Fruit fly (Drosophila melanogaster) whole organism, wandering third instar larva: ENCODE measurements around the gene H2.0.

Experiments
- Abd-B ChIP-seq: fragments of >200 bp; optimal IDR thresholded peaks from 2 replicates; lab custom pipeline; 2017; ENCODE audit warnings: missing biosample characterization, missing genetic modification characterization
- CG32264 ChIP-seq: fragments of 200-800 bp; sonication (Bioruptor generic); optimal IDR thresholded peaks from 2 replicates; lab custom pipeline; 2016; ENCODE audit warnings: missing biosample characterization, missing genetic modification characterization
- CG9705 ChIP-seq: fragments of 200-800 bp; sonication (Bioruptor generic); optimal IDR thresholded peaks from 2 replicates; lab custom pipeline; 2018; ENCODE audit warnings: missing biosample characterization, mild to moderate bottlenecking, missing genetic modification characterization
- CrebA ChIP-seq: fragments of 200-800 bp; sonication (Bioruptor generic); optimal IDR thresholded peaks from 2 replicates; lab custom pipeline; 2016; ENCODE audit warnings: missing biosample characterization, mild to moderate bottlenecking, missing genetic modification characterization, borderline replicate concordance
- Dfd ChIP-seq: fragments of >200 bp; optimal IDR thresholded peaks from 2 replicates; lab custom pipeline; 2017; ENCODE audit warnings: missing biosample characterization, missing genetic modification characterization
- Dif ChIP-seq: fragments of 200-275, 200-300 bp; sonication (Bioruptor generic); optimal IDR thresholded peaks from 2 replicates; lab custom pipeline; 2018; ENCODE audit warnings: missing biosample characterization, missing genetic modification characterization; ENCODE audit not compliant: partially characterized antibody
- GATAd ChIP-seq: sonication (Bioruptor generic); optimal IDR thresholded peaks from 2 replicates; lab custom pipeline; 2016; ENCODE audit warnings: missing biosample characterization, missing genetic modification characterization
- HLH106 ChIP-seq: fragments of 200-800 bp; optimal IDR thresholded peaks from 3 replicates; lab custom pipeline; 2019; ENCODE audit warnings: missing biosample characterization, mild to moderate bottlenecking, missing genetic modification characterization, moderate library complexity
- Hnf4 ChIP-seq: fragments of 200-800 bp; sonication (Bioruptor generic); optimal IDR thresholded peaks from 2 replicates; lab custom pipeline; 2016; ENCODE audit warnings: missing biosample characterization, mild to moderate bottlenecking, missing genetic modification characterization
- Hr78 ChIP-seq: fragments of >200 bp; optimal IDR thresholded peaks from 2 replicates; lab custom pipeline; 2017; ENCODE audit warnings: missing biosample characterization, missing genetic modification characterization
- Hr83 ChIP-seq: fragments of 200-300 bp; sonication (Bioruptor generic); optimal IDR thresholded peaks from 2 replicates; lab custom pipeline; 2016; ENCODE audit warnings: missing biosample characterization, mild to moderate bottlenecking, missing genetic modification characterization, moderate library complexity; ENCODE audit not compliant: poor library complexity, severe bottlenecking
- Jra ChIP-seq: sonication (Bioruptor generic); optimal IDR thresholded peaks from 2 replicates; lab custom pipeline; 2016; ENCODE audit warnings: missing biosample characterization, missing genetic modification characterization
- N ChIP-seq: fragments of >200 bp; optimal IDR thresholded peaks from 2 replicates; lab custom pipeline; 2018; ENCODE audit warnings: missing biosample characterization, missing external identifiers, missing genetic modification characterization
- OdsH ChIP-seq: fragments of 200-800 bp; sonication (Bioruptor generic); optimal IDR thresholded peaks from 2 replicates; lab custom pipeline; 2016; ENCODE audit warnings: missing biosample characterization, mild to moderate bottlenecking, missing genetic modification characterization
- Rel ChIP-seq, 2 experiments: fragments of 200-800 bp; sonication (Bioruptor generic) in 1 of 2; optimal IDR thresholded peaks; 2 replicates in 1 of 2; 3 replicates in 1 of 2; lab custom pipeline; 2016 to 2019; ENCODE audit warnings: mild to moderate bottlenecking in 2 of 2, missing biosample characterization in 2 of 2, missing genetic modification characterization in 2 of 2, moderate library complexity in 1 of 2
- Sp1 ChIP-seq: fragments of 200-800 bp; sonication (Bioruptor generic); optimal IDR thresholded peaks from 3 replicates; lab custom pipeline; 2019; ENCODE audit warnings: missing biosample characterization, mild to moderate bottlenecking, missing genetic modification characterization, moderate library complexity
- br ChIP-seq: fragments of 200-800 bp; sonication (Bioruptor generic); optimal IDR thresholded peaks from 2 replicates; lab custom pipeline; 2016; ENCODE audit warnings: missing biosample characterization, missing genetic modification characterization
- brk ChIP-seq: fragments of 200-800 bp; sonication (Bioruptor generic); optimal IDR thresholded peaks from 2 replicates; lab custom pipeline; 2016; ENCODE audit warnings: missing biosample characterization, mild to moderate bottlenecking, missing genetic modification characterization
- dl ChIP-seq, 2 experiments: fragments of 175-275, 200-275 bp in 1 of 2; fragments of 200-275 bp in 1 of 2; sonication (Bioruptor generic); optimal IDR thresholded peaks; lab custom pipeline; 2018; ENCODE audit warnings: mild to moderate bottlenecking in 2 of 2, missing biosample characterization in 2 of 2, missing genetic modification characterization in 2 of 2, moderate library complexity in 2 of 2; ENCODE audit not compliant: partially characterized antibody in 2 of 2, insufficient read depth in 1 of 2
- dmrt93B ChIP-seq: fragments of 200-800 bp; sonication (Bioruptor generic); optimal IDR thresholded peaks from 2 replicates; lab custom pipeline; 2018; ENCODE audit warnings: missing biosample characterization, mild to moderate bottlenecking, missing genetic modification characterization
- dsf ChIP-seq: sonication (Bioruptor generic); optimal IDR thresholded peaks from 2 replicates; lab custom pipeline; 2016; ENCODE audit warnings: missing biosample characterization, missing genetic modification characterization, borderline replicate concordance
- ey ChIP-seq: fragments of 200-800 bp; sonication (Bioruptor generic); optimal IDR thresholded peaks from 2 replicates; lab custom pipeline; 2016; ENCODE audit warnings: missing biosample characterization, missing genetic modification characterization
- foxo ChIP-seq, 2 experiments: fragments of 200-800 bp; sonication (Bioruptor generic); optimal IDR thresholded peaks; 2 replicates in 1 of 2; 3 replicates in 1 of 2; lab custom pipeline; 2016 to 2017; ENCODE audit warnings: missing biosample characterization in 2 of 2, missing genetic modification characterization in 2 of 2
- fru ChIP-seq: fragments of 200-800 bp; sonication (Bioruptor generic); optimal IDR thresholded peaks from 3 replicates; lab custom pipeline; 2016; ENCODE audit warnings: missing biosample characterization, mild to moderate bottlenecking, missing genetic modification characterization
- h ChIP-seq: fragments of 200-800 bp; sonication (Bioruptor generic); optimal IDR thresholded peaks from 3 replicates; lab custom pipeline; 2016; ENCODE audit warnings: missing biosample characterization, mild to moderate bottlenecking, missing genetic modification characterization
- jim ChIP-seq: fragments of 175-275, 200-325 bp; sonication (Bioruptor generic); optimal IDR thresholded peaks from 2 replicates; lab custom pipeline; 2016; ENCODE audit warnings: missing biosample characterization, mild to moderate bottlenecking, missing genetic modification characterization
- lola ChIP-seq: fragments of >200 bp; optimal IDR thresholded peaks from 2 replicates; lab custom pipeline; 2017; ENCODE audit warnings: missing biosample characterization, missing genetic modification characterization
- pan ChIP-seq: fragments of >200 bp; optimal IDR thresholded peaks from 2 replicates; lab custom pipeline; 2017
- psq ChIP-seq: fragments of 200-800 bp; sonication (Bioruptor generic); optimal IDR thresholded peaks from 3 replicates; lab custom pipeline; 2017; ENCODE audit warnings: missing biosample characterization, mild to moderate bottlenecking, missing genetic modification characterization, moderate library complexity
- rgr ChIP-seq: fragments of 200-800 bp; sonication (Bioruptor generic); optimal IDR thresholded peaks from 3 replicates; lab custom pipeline; 2016; ENCODE audit warnings: missing biosample characterization, mild to moderate bottlenecking, missing genetic modification characterization
- sage ChIP-seq: fragments of 200-800 bp; sonication (Bioruptor generic); optimal IDR thresholded peaks from 2 replicates; lab custom pipeline; 2016; ENCODE audit warnings: missing biosample characterization, mild to moderate bottlenecking, missing genetic modification characterization
- sv ChIP-seq: fragments of 200-800 bp; sonication (Bioruptor generic); optimal IDR thresholded peaks from 3 replicates; lab custom pipeline; 2016; ENCODE audit warnings: missing biosample characterization, missing genetic modification characterization
- tai ChIP-seq: sonication (Bioruptor generic); optimal IDR thresholded peaks from 2 replicates; lab custom pipeline; 2016; ENCODE audit warnings: missing biosample characterization, missing genetic modification characterization
- woc ChIP-seq: sonication (Bioruptor generic); optimal IDR thresholded peaks from 2 replicates; lab custom pipeline; 2016; ENCODE audit warnings: missing biosample characterization, mild to moderate bottlenecking, missing genetic modification characterization

Gene H2.0

dm6 chr2L:5975601-5976000 is 43.6 kb downstream of the H2.0 start:
- no peak for TF ChIP-seq sage (GFP tag; lab: Kevin White, UChicago)
- peak; percentile 4 for TF ChIP-seq psq (GFP tag; lab: Kevin White, UChicago)

- no peak for TF ChIP-seq sage (GFP tag; lab: Kevin White, UChicago)
- peak; percentile 54 for TF ChIP-seq OdsH
- TF ChIP-seq Hnf4 (GFP tag; lab: Kevin White, UChicago), result peak; percentile 4
- no peak for TF ChIP-seq jim (GFP tag; lab: Kevin White, UChicago)
- TF ChIP-seq psq (GFP tag; lab: Kevin White, UChicago), result no peak
- peak; percentile 76 for TF ChIP-seq Hr83 (GFP tag; lab: Kevin White, UChicago)
- TF ChIP-seq foxo (GFP tag; optimal IDR thresholded peaks at IDR 0.05; lab: Kevin White, UChicago), result peak in 1 of 2 experiments; percentile 3
- TF ChIP-seq h (GFP tag; lab: Kevin White, UChicago), result peak; percentile 52
- TF ChIP-seq rgr (GFP tag; lab: Kevin White, UChicago), result peak; percentile 20
- no peak for TF ChIP-seq woc (GFP tag; lab: Kevin White, UChicago)
- TF ChIP-seq GATAd (GFP tag; lab: Kevin White, UChicago), result no peak
- no peak for TF ChIP-seq Rel (GFP tag; optimal IDR thresholded peaks at IDR 0.05; lab: Kevin White, UChicago)
- no peak for TF ChIP-seq Rel (tag; optimal IDR thresholded peaks at IDR 0.05; lab: Kevin White, UChicago)
- TF ChIP-seq Abd-B (GFP tag; lab: Kevin White, UChicago), result no peak
- no peak for TF ChIP-seq Dfd (GFP tag; lab: Kevin White, UChicago)
- no peak for TF ChIP-seq ey (GFP tag; lab: Kevin White, UChicago)
- TF ChIP-seq dsf (GFP tag; lab: Kevin White, UChicago), result no peak
- TF ChIP-seq dmrt93B (GFP tag; lab: Kevin White, UChicago), result no peak
- TF ChIP-seq Hr78 (GFP tag; lab: Kevin White, UChicago), result no peak
- no peak for TF ChIP-seq CG32264
- peak; percentile 42 for TF ChIP-seq br (GFP tag; lab: Kevin White, UChicago)
- no peak for TF ChIP-seq fru (GFP tag; lab: Kevin White, UChicago)
Measured at dm6 chr2L:5975025-5975539, 44.1 kb downstream of the H2.0 start.

- no peak for TF ChIP-seq N (GFP tag; lab: Kevin White, UChicago)
- TF ChIP-seq CG9705, result no peak
- peak; percentile 23 for TF ChIP-seq OdsH
- no peak for TF ChIP-seq Rel (GFP tag; optimal IDR thresholded peaks at IDR 0.05; lab: Kevin White, UChicago)
- TF ChIP-seq Rel (tag; optimal IDR thresholded peaks at IDR 0.05; lab: Kevin White, UChicago), result peak; percentile 80
- no peak for TF ChIP-seq sage (GFP tag; lab: Kevin White, UChicago)
- TF ChIP-seq Sp1 (GFP tag; lab: Kevin White, UChicago), result no peak
- no peak for TF ChIP-seq tai
- peak; percentile 20 for TF ChIP-seq brk (GFP tag; lab: Kevin White, UChicago)
Measured at dm6 chr2L:5974122-5974521, 45.1 kb downstream of the H2.0 start.

- TF ChIP-seq sage (GFP tag; lab: Kevin White, UChicago), result no peak
- TF ChIP-seq Dfd (GFP tag; lab: Kevin White, UChicago), result no peak
- TF ChIP-seq Jra (GFP tag; lab: Kevin White, UChicago), result no peak
- no peak for TF ChIP-seq Hr78 (GFP tag; lab: Kevin White, UChicago)
- TF ChIP-seq dsf (GFP tag; lab: Kevin White, UChicago), result no peak
- TF ChIP-seq pan, result no peak
- TF ChIP-seq CG9705, result no peak
- TF ChIP-seq h (GFP tag; lab: Kevin White, UChicago), result no peak
- no peak for TF ChIP-seq jim (GFP tag; lab: Kevin White, UChicago)
- no peak for TF ChIP-seq sv (GFP tag; lab: Kevin White, UChicago)
- no peak for TF ChIP-seq brk (GFP tag; lab: Kevin White, UChicago)
- TF ChIP-seq Hnf4 (GFP tag; lab: Kevin White, UChicago), result no peak
- no peak for TF ChIP-seq Dif (GFP tag; lab: Kevin White, UChicago)
- TF ChIP-seq N (GFP tag; lab: Kevin White, UChicago), result no peak
- TF ChIP-seq foxo (GFP tag; optimal IDR thresholded peaks at IDR 0.05; lab: Kevin White, UChicago), result no peak
- TF ChIP-seq dl (GFP tag; optimal IDR thresholded peaks at IDR 0.05; lab: Kevin White, UChicago; ENCODE audit: insufficient read depth in 1 of 2, partially characterized antibody in 2 of 2), result no peak
- TF ChIP-seq CrebA, result no peak
- TF ChIP-seq HLH106 (tag; lab: Kevin White, UChicago), result no peak
- no peak for TF ChIP-seq psq (GFP tag; lab: Kevin White, UChicago)
- no peak for TF ChIP-seq lola
Measured at dm6 chr2L:5972588-5973236, 46.5 kb downstream of the H2.0 start.
